Fruit fly (Drosophila melanogaster): ENCODE results near the gene CG14417.

CG14417 gene

dm6 chrX:2918551-2918950 lies 42.2 kb upstream of the CG14417 start (continued):
- TF ChIP-seq gsb-n (tag; optimal IDR thresholded peaks at IDR 0.05): no peak
- TF ChIP-seq Spps (tag; optimal IDR thresholded peaks at IDR 0.05): no peak
- no peak for TF ChIP-seq dysf (GFP tag; IDR thresholded peaks at IDR 0.05)
- no peak for TF ChIP-seq kay (GFP tag; optimal IDR thresholded peaks at IDR 0.05)

- no peak for TF ChIP-seq CoRest (tag; optimal IDR thresholded peaks at IDR 0.05)
- TF ChIP-seq CG18619 (GFP tag; optimal IDR thresholded peaks at IDR 0.05): no peak
- no peak for TF ChIP-seq cad (GFP tag; optimal IDR thresholded peaks at IDR 0.05)
- no peak for TF ChIP-seq Deaf1 (tag; optimal IDR thresholded peaks at IDR 0.05)
- TF ChIP-seq Gsc (GFP tag; IDR thresholded peaks at IDR 0.05): no peak
- TF ChIP-seq CG11247 (GFP tag; IDR thresholded peaks at IDR 0.05): 0 out of 2 replicates have a peak, but pooled peaks have one; percentile 10
- no peak for TF ChIP-seq CG12219 (GFP tag; optimal IDR thresholded peaks at IDR 0.05)
- TF ChIP-seq B-H1 (GFP tag; IDR thresholded peaks at IDR 0.05): no peak
- no peak for TF ChIP-seq CG4820 (GFP tag; optimal IDR thresholded peaks at IDR 0.05)
- TF ChIP-seq Optix (GFP tag; IDR thresholded peaks at IDR 0.05): no peak
- peak; percentile 77 for TF ChIP-seq CTCF (GFP tag; optimal IDR thresholded peaks at IDR 0.05)
These were observed 38.8 kb upstream of the CG14417 start for dm6 chrX:2915108-2915507.

dm6 chrX:2914091-2914490 lies 37.8 kb upstream of the CG14417 start:
- no peak for TF ChIP-seq peb (GFP tag; IDR thresholded peaks at IDR 0.05)
- no peak for TF ChIP-seq exex (tag; optimal IDR thresholded peaks at IDR 0.05)
- no peak for TF ChIP-seq CTCF (GFP tag; optimal IDR thresholded peaks at IDR 0.05)
- TF ChIP-seq Hmr (GFP tag; optimal IDR thresholded peaks at IDR 0.05): peak; percentile 29
- peak; percentile 5 for TF ChIP-seq CG2120 (GFP tag; optimal IDR thresholded peaks at IDR 0.05)
- TF ChIP-seq odd (GFP tag; optimal IDR thresholded peaks at IDR 0.05): no peak
- TF ChIP-seq Mrtf (GFP tag; IDR thresholded peaks at IDR 0.05): no peak
- TF ChIP-seq CG4730 (GFP tag; IDR thresholded peaks at IDR 0.05): no peak
- no peak for TF ChIP-seq CG6854 (GFP tag; optimal IDR thresholded peaks at IDR 0.05)
- TF ChIP-seq ato (GFP tag; IDR thresholded peaks at IDR 0.05; ENCODE audit: partially characterized antibody): no peak
- TF ChIP-seq CG10979 (tag; optimal IDR thresholded peaks at IDR 0.05): no peak
- no peak for TF ChIP-seq HLH4C (GFP tag; IDR thresholded peaks at IDR 0.05; ENCODE audit: partially characterized antibody)
- no peak for TF ChIP-seq CG3995 (GFP tag; optimal IDR thresholded peaks at IDR 0.05)
- TF ChIP-seq CG13296 (GFP tag; optimal IDR thresholded peaks at IDR 0.05): no peak
- no peak for TF ChIP-seq CG8944 (GFP tag; optimal IDR thresholded peaks at IDR 0.05)
- TF ChIP-seq Rfx (GFP tag; IDR thresholded peaks at IDR 0.05): 0 out of 2 replicates have a peak, but pooled peaks have one; percentile 30
- TF ChIP-seq CG12659 (GFP tag; optimal IDR thresholded peaks at IDR 0.05): no peak
- TF ChIP-seq CG14710 (tag; optimal IDR thresholded peaks at IDR 0.05): no peak
- peak; percentile 52; the same call in 2 of the 3 replicates for TF ChIP-seq row (GFP tag; IDR thresholded peaks at IDR 0.05)
- TF ChIP-seq Oaz (GFP tag; IDR thresholded peaks at IDR 0.05): 0 out of 2 replicates have a peak, but pooled peaks have one; percentile 13
- TF ChIP-seq gem (tag; optimal IDR thresholded peaks at IDR 0.05): peak; percentile 22
- peak; percentile 22; the same call in 1 of the 2 replicates for TF ChIP-seq Ptx1 (GFP tag; IDR thresholded peaks at IDR 0.05)
- no peak for TF ChIP-seq CG7556 (GFP tag; optimal IDR thresholded peaks at IDR 0.05)
- peak; percentile 32 for TF ChIP-seq CG2678 (tag; optimal IDR thresholded peaks at IDR 0.05)
- peak; percentile 45 for TF ChIP-seq CG32532 (GFP tag; IDR thresholded peaks at IDR 0.05)
- 0 out of 2 replicates have a peak, but pooled peaks have one; percentile 16 for TF ChIP-seq CG6689 (GFP tag; IDR thresholded peaks at IDR 0.05)
- no peak for TF ChIP-seq CG4360 (GFP tag; IDR thresholded peaks at IDR 0.05)
- peak; percentile 13 for TF ChIP-seq CG15269 (tag; optimal IDR thresholded peaks at IDR 0.05)
- TF ChIP-seq grau (tag; optimal IDR thresholded peaks at IDR 0.05): peak; percentile 12
- TF ChIP-seq CG11456 (GFP tag; IDR thresholded peaks at IDR 0.05): 0 out of 3 replicates have a peak, but pooled peaks have one; percentile 21
- peak; percentile 2 for TF ChIP-seq Fer1 (GFP tag; optimal IDR thresholded peaks at IDR 0.05)
- TF ChIP-seq CG11504 (tag; optimal IDR thresholded peaks at IDR 0.05): peak; percentile 23
- peak; percentile 41 for TF ChIP-seq lmd (GFP tag; IDR thresholded peaks at IDR 0.05)
- no peak for TF ChIP-seq az2 (GFP tag; optimal IDR thresholded peaks at IDR 0.05)
- 0 out of 2 replicates have a peak, but pooled peaks have one; percentile 23 for TF ChIP-seq sisA (GFP tag; IDR thresholded peaks at IDR 0.05)
- TF ChIP-seq org-1 (GFP tag; optimal IDR thresholded peaks at IDR 0.05): no peak
